Worm (Caenorhabditis elegans) whole organism, L3 larva: ENCODE measurements around the gene F20D6.11.

Experiments
- aly-2 ChIP-seq: fragments of 150-350 bp; optimal IDR thresholded peaks from 2 replicates; lab custom pipeline; 2014; ENCODE audit warnings: missing biosample characterization, missing genetic modification characterization
- ama-1 ChIP-seq: fragments of 150-350 bp; optimal IDR thresholded peaks from 2 replicates; lab custom pipeline; 2018
- ceh-16 ChIP-seq: sonication (generic microtip); optimal IDR thresholded peaks from 2 replicates; lab custom pipeline; 2017; ENCODE audit warnings: missing biosample characterization, missing genetic modification characterization
- ceh-82 ChIP-seq: fragments of 150-350 bp; optimal IDR thresholded peaks from 2 replicates; lab custom pipeline; 2014; ENCODE audit warnings: missing biosample characterization, missing genetic modification characterization
- daf-12 ChIP-seq: fragments of 150-350 bp; optimal IDR thresholded peaks from 2 replicates; lab custom pipeline; 2014; ENCODE audit warnings: missing biosample characterization, missing genetic modification reagents, missing genetic modification characterization
- egl-27 ChIP-seq: sonication (generic microtip); optimal IDR thresholded peaks from 4 replicates; lab custom pipeline; 2017; ENCODE audit warnings: missing biosample characterization, missing genetic modification reagents, missing genetic modification characterization
- egl-5 ChIP-seq: fragments of 150-350 bp; optimal IDR thresholded peaks from 2 replicates; lab custom pipeline; 2017; ENCODE audit warnings: missing biosample characterization, missing genetic modification reagents, missing genetic modification characterization, inconsistent platforms
- elt-1 ChIP-seq: fragments of 150-350 bp; optimal IDR thresholded peaks from 2 replicates; lab custom pipeline; 2014; ENCODE audit warnings: missing biosample characterization, missing genetic modification characterization
- elt-2 ChIP-seq: sonication (generic microtip); optimal IDR thresholded peaks from 2 replicates; lab custom pipeline; 2016; ENCODE audit warnings: missing genetic modification reagents, mild to moderate bottlenecking, missing genetic modification characterization, missing compliant biosample characterization
- elt-3 ChIP-seq, 3 experiments: fragments of 150-350 bp in 1 of 3; sonication (generic microtip) in 2 of 3; optimal IDR thresholded peaks; 2 replicates in 2 of 3; 4 replicates in 1 of 3; lab custom pipeline; 2014 to 2017; ENCODE audit warnings: missing biosample characterization in 3 of 3, missing genetic modification characterization in 3 of 3
- eor-1 ChIP-seq, 2 experiments: fragments of 150-350 bp; optimal IDR thresholded peaks; 2 replicates each; lab custom pipeline; 2014 to 2018; ENCODE audit warnings: missing biosample characterization in 2 of 2, missing genetic modification characterization in 2 of 2
- fkh-2 ChIP-seq: fragments of 150-350 bp; optimal IDR thresholded peaks from 2 replicates; lab custom pipeline; 2014; ENCODE audit warnings: missing biosample characterization, missing genetic modification reagents, missing genetic modification characterization
- hmg-11 ChIP-seq: sonication (generic microtip); optimal IDR thresholded peaks from 2 replicates; lab custom pipeline; 2016; ENCODE audit warnings: missing genetic modification characterization, missing compliant biosample characterization
- lin-15B ChIP-seq: fragments of 150-350 bp; optimal IDR thresholded peaks from 2 replicates; lab custom pipeline; 2014; ENCODE audit warnings: missing biosample characterization, missing genetic modification characterization
- lin-39 ChIP-seq: fragments of 150-350 bp; optimal IDR thresholded peaks from 2 replicates; lab custom pipeline; 2018; ENCODE audit warnings: missing biosample characterization, missing genetic modification reagents, missing genetic modification characterization
- lsy-12 ChIP-seq: sonication (generic microtip); optimal IDR thresholded peaks from 2 replicates; lab custom pipeline; 2016; ENCODE audit warnings: mild to moderate bottlenecking, missing genetic modification characterization, missing compliant biosample characterization
- mdl-1 ChIP-seq: fragments of 150-350 bp; optimal IDR thresholded peaks from 2 replicates; lab custom pipeline; 2014; ENCODE audit warnings: missing biosample characterization, missing genetic modification characterization
- nfya-1 ChIP-seq: sonication (generic microtip); optimal IDR thresholded peaks from 2 replicates; lab custom pipeline; 2017; ENCODE audit warnings: missing genetic modification characterization, mild to moderate bottlenecking, missing compliant biosample characterization, antibody characterized with exemption, moderate library complexity; ENCODE audit not compliant: insufficient read depth
- nhr-11 ChIP-seq: fragments of 150-350 bp; optimal IDR thresholded peaks from 2 replicates; lab custom pipeline; 2014; ENCODE audit warnings: missing biosample characterization, missing genetic modification characterization
- nhr-12 ChIP-seq: fragments of 150-350 bp; optimal IDR thresholded peaks from 2 replicates; lab custom pipeline; 2014; ENCODE audit warnings: missing biosample characterization, missing genetic modification characterization
- nhr-23 ChIP-seq: fragments of 150-350 bp; optimal IDR thresholded peaks from 2 replicates; lab custom pipeline; 2014; ENCODE audit warnings: missing biosample characterization, missing genetic modification reagents, missing genetic modification characterization
- nhr-237 ChIP-seq: fragments of 150-350 bp; optimal IDR thresholded peaks from 2 replicates; lab custom pipeline; 2014; ENCODE audit warnings: missing biosample characterization, missing genetic modification characterization
- nhr-25 ChIP-seq: sonication (generic microtip); optimal IDR thresholded peaks from 2 replicates; lab custom pipeline; 2017; ENCODE audit warnings: missing biosample characterization, missing genetic modification characterization
- nhr-43 ChIP-seq: sonication (generic microtip); optimal IDR thresholded peaks from 2 replicates; lab custom pipeline; 2016; ENCODE audit warnings: mild to moderate bottlenecking, missing genetic modification characterization, missing compliant biosample characterization; ENCODE audit not compliant: poor library complexity, severe bottlenecking
- nhr-67 ChIP-seq: fragments of 150-350 bp; optimal IDR thresholded peaks from 2 replicates; lab custom pipeline; 2014; ENCODE audit warnings: missing biosample characterization, missing genetic modification characterization
- nhr-77 ChIP-seq: fragments of 150-350 bp; optimal IDR thresholded peaks from 2 replicates; lab custom pipeline; 2014; ENCODE audit warnings: missing biosample characterization, missing genetic modification characterization
- pha-4 ChIP-seq: fragments of 150-350 bp; optimal IDR thresholded peaks from 2 replicates; lab custom pipeline; 2014; ENCODE audit warnings: missing biosample characterization, missing genetic modification reagents, missing genetic modification characterization
- pqm-1 ChIP-seq: fragments of 150-350 bp; optimal IDR thresholded peaks from 2 replicates; lab custom pipeline; 2017; ENCODE audit warnings: missing biosample characterization, missing genetic modification characterization, inconsistent platforms
- sea-2 ChIP-seq: fragments of 150-350 bp; sonication (generic microtip); optimal IDR thresholded peaks from 4 replicates; lab custom pipeline; 2014; ENCODE audit warnings: missing biosample characterization, missing genetic modification reagents, missing genetic modification characterization
- ztf-11 ChIP-seq: fragments of 150-350 bp; optimal IDR thresholded peaks from 2 replicates; lab custom pipeline; 2014; ENCODE audit warnings: missing biosample characterization, missing genetic modification characterization
- ztf-4 ChIP-seq: fragments of 150-350 bp; optimal IDR thresholded peaks from 2 replicates; lab custom pipeline; 2014; ENCODE audit warnings: missing biosample characterization, missing genetic modification characterization

The F20D6.11 gene

DNA sequence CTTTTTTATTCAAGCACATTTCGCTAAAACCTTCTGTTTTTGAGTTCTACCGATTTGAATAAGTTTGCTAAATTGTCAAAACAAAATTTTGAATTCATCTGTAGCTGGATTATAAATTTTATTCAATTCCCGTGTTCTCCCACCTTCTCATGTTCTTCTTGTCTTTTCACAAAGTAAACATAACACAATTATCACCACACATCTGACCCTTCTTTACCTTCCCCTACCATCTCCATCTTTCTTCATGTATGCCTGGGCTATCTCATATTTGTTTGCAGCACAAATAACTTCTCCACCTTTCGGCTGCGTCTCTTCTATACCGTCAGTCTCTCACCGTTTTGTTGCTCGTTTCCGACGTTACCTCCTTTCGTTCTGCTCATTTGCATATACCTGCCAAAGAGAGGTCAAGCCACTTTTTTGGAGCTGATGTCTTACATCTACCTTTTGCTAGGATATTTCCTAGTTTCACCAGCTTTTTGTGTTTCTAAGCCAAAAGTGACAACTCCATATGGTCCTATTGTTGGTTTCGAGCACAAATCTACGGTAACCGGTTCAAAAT lies 4.3 kb upstream of the F20D6.11 start, which contains the start of gene cest-17:
cest-17 (plus strand) TSS at position 248 of the 559 bp plus-strand sequence.
- no peak for TF ChIP-seq ztf-4
- no peak for TF ChIP-seq lin-39 (tag; lab: Kevin White, UChicago)
- peak; percentile 21 for TF ChIP-seq elt-2 (tag; lab: Kevin White, UChicago)
- TF ChIP-seq lsy-12 (tag; lab: Kevin White, UChicago): no peak
- TF ChIP-seq nhr-23 (tag; lab: Kevin White, UChicago): no peak
- TF ChIP-seq egl-5: no peak
- TF ChIP-seq nhr-237 (tag; lab: Kevin White, UChicago): no peak
- no peak for TF ChIP-seq nhr-12
- no peak for TF ChIP-seq mdl-1 (tag; lab: Kevin White, UChicago)
- peak; percentile 16 for TF ChIP-seq pqm-1 (tag; lab: Kevin White, UChicago)
- TF ChIP-seq elt-3 (tag; optimal IDR thresholded peaks at IDR 0.05; lab: Kevin White, UChicago): no peak
- TF ChIP-seq sea-2 (GFP tag; lab: Kevin White, UChicago): no peak
- no peak for TF ChIP-seq nhr-11 (tag; lab: Kevin White, UChicago)
- peak; percentile 76 for TF ChIP-seq pha-4 (tag; lab: Kevin White, UChicago)
- no peak for TF ChIP-seq ama-1 (lab: Kevin White, UChicago)
- TF ChIP-seq ceh-82 (tag; lab: Kevin White, UChicago): no peak

DNA sequence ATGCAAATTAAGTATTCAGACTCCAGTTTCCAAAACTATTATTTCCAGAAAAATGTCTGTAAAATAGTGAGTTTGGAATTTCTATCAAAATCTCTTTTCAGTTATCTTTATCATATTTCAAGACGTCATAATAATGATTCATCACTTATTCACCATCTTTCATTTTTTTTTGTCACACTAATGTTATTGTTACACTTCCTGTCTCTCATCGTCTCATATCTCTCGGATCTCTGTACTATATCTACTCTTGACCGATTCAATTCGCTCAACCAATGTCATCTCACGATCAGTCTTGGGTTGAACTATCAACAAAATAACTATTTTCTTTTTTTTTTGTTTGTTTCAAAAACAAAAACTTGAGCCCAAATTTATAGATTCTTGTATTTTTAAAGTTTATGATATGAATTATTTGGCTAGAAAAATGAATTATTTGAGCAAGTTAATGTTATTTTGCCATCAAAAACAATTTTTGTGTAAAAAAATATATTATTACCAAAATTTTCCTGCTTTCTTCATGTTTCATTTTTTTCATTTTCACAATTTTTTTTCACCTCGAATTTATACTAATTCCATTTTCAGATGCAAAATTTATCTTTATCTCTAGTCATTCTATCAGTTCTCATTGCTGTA lies 2.5 kb upstream of the F20D6.11 start, which contains the start of gene cri-2:
cri-2 (plus strand) TSS at position 580 of the 630 bp plus-strand sequence.
- TF ChIP-seq nhr-25 (tag; lab: Kevin White, UChicago) (peak; percentile 35), nhr-43 (tag; lab: Kevin White, UChicago) (peak; percentile 16), ceh-16 (tag; lab: Kevin White, UChicago) (no peak), nhr-23 (tag; lab: Kevin White, UChicago) (peak; percentile 65), nhr-12 (no peak), egl-27 (peak; percentile 24), hmg-11 (no peak), ztf-4 (no peak)

DNA sequence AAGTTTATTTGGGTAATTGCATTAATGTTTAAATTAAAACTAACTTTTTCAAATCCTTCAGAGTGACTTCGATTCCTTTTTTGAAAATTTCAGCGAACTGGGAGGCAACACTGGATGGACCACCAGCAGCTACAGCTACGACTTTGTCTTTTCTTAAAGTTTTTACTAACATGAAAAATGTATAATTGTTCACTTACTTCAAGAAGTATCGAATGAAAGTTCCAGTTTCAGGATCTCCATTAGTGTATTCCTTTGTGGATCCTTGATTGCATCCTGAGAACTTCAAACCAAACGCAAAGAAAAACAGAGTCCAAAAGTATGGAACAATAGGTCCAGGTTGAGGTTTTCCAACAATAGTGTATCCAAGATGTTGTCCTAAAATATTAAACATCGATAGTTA lies 1.9 kb downstream of the F20D6.11 start:
- no peak for TF ChIP-seq nfya-1
- TF ChIP-seq nhr-67 (tag; lab: Kevin White, UChicago): no peak
- no peak for TF ChIP-seq lin-15B (tag; lab: Kevin White, UChicago)
- TF ChIP-seq pqm-1 (tag; lab: Kevin White, UChicago): no peak
- no peak for TF ChIP-seq daf-12 (tag; lab: Kevin White, UChicago)
- TF ChIP-seq hmg-11: no peak
- TF ChIP-seq ztf-11 (tag; lab: Kevin White, UChicago): no peak
- TF ChIP-seq ama-1 (lab: Kevin White, UChicago): no peak
- no peak for TF ChIP-seq sea-2 (GFP tag; lab: Kevin White, UChicago)
- TF ChIP-seq elt-2 (tag; lab: Kevin White, UChicago): no peak
- TF ChIP-seq nhr-77: no peak

DNA sequence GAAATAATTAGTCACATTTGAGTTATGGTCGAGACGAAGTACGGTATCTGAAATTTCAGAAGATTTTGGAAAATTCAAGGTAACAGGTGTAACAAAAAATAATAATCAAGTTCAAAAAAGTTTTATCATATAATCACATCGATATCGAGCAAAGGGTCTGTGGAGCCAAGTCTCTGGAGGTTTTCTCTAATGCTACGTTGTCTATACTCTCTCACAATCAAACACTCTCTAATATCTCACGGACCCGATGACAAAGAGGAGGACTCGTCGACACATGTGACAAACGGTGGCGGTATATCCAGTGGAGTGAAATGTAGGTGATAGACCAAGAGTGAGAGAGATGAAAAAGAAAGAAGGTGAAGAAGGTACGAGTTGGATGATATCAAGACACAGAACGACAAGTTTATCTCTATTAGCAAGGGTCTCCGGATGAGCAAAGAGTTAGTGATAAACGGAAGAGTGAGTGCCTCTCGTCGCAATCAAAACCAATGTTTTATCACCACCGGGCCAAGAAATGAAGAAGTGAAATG lies 2.9 kb downstream of the F20D6.11 start, which contains the start of gene F20D6.10:
F20D6.10 (minus strand) TSS at position 51 of the 530 bp plus-strand sequence.
- TF ChIP-seq nhr-11 (tag; lab: Kevin White, UChicago) (no peak), mdl-1 (tag; lab: Kevin White, UChicago) (no peak), elt-1 (tag; lab: Kevin White, UChicago) (no peak), ztf-11 (tag; lab: Kevin White, UChicago) (no peak), ceh-82 (tag; lab: Kevin White, UChicago) (no peak), nhr-25 (tag; lab: Kevin White, UChicago) (no peak), pha-4 (tag; lab: Kevin White, UChicago) (no peak), egl-27 (no peak), elt-2 (tag; lab: Kevin White, UChicago) (no peak), nhr-23 (tag; lab: Kevin White, UChicago) (no peak), eor-1 (tag; optimal IDR thresholded peaks at IDR 0.05; lab: Kevin White, UChicago) (no peak), fkh-2 (tag; lab: Kevin White, UChicago) (no peak), aly-2 (tag; lab: Kevin White, UChicago) (no peak), elt-3 (tag; optimal IDR thresholded peaks at IDR 0.05; lab: Kevin White, UChicago) (no peak), lin-15B (tag; lab: Kevin White, UChicago) (no peak), lin-39 (tag; lab: Kevin White, UChicago) (no peak)
